Worm (Caenorhabditis elegans) whole organism, young adult: ENCODE results near the gene nduv-3.

Experiments used
- C06A6.2 ChIP-seq: fragments of 200-800 bp; sonication (Bioruptor generic); conservative IDR thresholded peaks from 2 replicates; pipeline ENCODE4 v1.3.6; 2022; ENCODE audit warnings: missing genetic modification characterization, missing compliant biosample characterization
- F23B12.7 ChIP-seq: sonication (generic microtip); optimal IDR thresholded peaks from 2 replicates; lab custom pipeline; 2017; ENCODE audit warnings: missing genetic modification characterization, mild to moderate bottlenecking, missing compliant biosample characterization, antibody characterized with exemption, moderate library complexity; ENCODE audit not compliant: insufficient read depth
- F49E8.2 ChIP-seq: sonication (generic microtip); optimal IDR thresholded peaks from 3 replicates; lab custom pipeline; 2017; ENCODE audit warnings: missing genetic modification characterization, mild to moderate bottlenecking, missing compliant biosample characterization, antibody characterized with exemption, moderate library complexity; ENCODE audit not compliant: insufficient read depth
- F52B5.7 ChIP-seq: sonication (generic microtip); optimal IDR thresholded peaks from 2 replicates; lab custom pipeline; 2016; ENCODE audit warnings: mild to moderate bottlenecking, missing genetic modification characterization, missing compliant biosample characterization
- F57C9.4 ChIP-seq: sonication (generic microtip); optimal IDR thresholded peaks from 2 replicates; lab custom pipeline; 2017; ENCODE audit warnings: mild to moderate bottlenecking, missing genetic modification characterization, missing compliant biosample characterization
- T07F8.4 ChIP-seq: sonication (generic microtip); optimal IDR thresholded peaks from 2 replicates; lab custom pipeline; 2016; ENCODE audit warnings: mild to moderate bottlenecking, missing genetic modification characterization, moderate library complexity, missing compliant biosample characterization
- T26A5.8 ChIP-seq: sonication (generic microtip); optimal IDR thresholded peaks from 2 replicates; lab custom pipeline; 2016; ENCODE audit warnings: missing genetic modification characterization, missing compliant biosample characterization
- Y53G8AR.9 ChIP-seq: fragments of 200-800 bp; sonication (Bioruptor generic); conservative IDR thresholded peaks from 2 replicates; pipeline ENCODE4 v1.3.6; 2022; ENCODE audit warnings: missing genetic modification reagents, missing genetic modification characterization, missing compliant biosample characterization
- Y56A3A.18 ChIP-seq: fragments of 200-800 bp; sonication (Bioruptor generic); IDR thresholded peaks from 2 replicates; pipeline ENCODE4 v1.3.6; 2022; ENCODE audit warnings: missing genetic modification reagents, missing genetic modification characterization, missing compliant biosample characterization
- aptf-3 ChIP-seq: fragments of 200-800 bp; sonication (Bioruptor generic); IDR thresholded peaks from 2 replicates; pipeline ENCODE4 v1.3.6; 2022; ENCODE audit warnings: missing genetic modification characterization, missing compliant biosample characterization
- athp-1 ChIP-seq: sonication (generic microtip); optimal IDR thresholded peaks from 2 replicates; lab custom pipeline; 2017; ENCODE audit warnings: mild to moderate bottlenecking, missing genetic modification characterization, missing compliant biosample characterization
- attf-3 ChIP-seq: fragments of 200-800 bp; sonication (Bioruptor generic); conservative IDR thresholded peaks from 2 replicates; pipeline ENCODE4 v1.3.6; 2022; ENCODE audit warnings: missing genetic modification reagents, missing genetic modification characterization, missing compliant biosample characterization
- bed-2 ChIP-seq: fragments of 200-800 bp; sonication (Bioruptor generic); IDR thresholded peaks from 2 replicates; pipeline ENCODE4 v1.3.6; 2022; ENCODE audit warnings: missing genetic modification reagents, missing genetic modification characterization, missing compliant biosample characterization
- ceh-27 ChIP-seq: fragments of 200-800 bp; sonication (Bioruptor generic); optimal IDR thresholded peaks from 2 replicates; lab custom pipeline; 2018; ENCODE audit warnings: mild to moderate bottlenecking, missing genetic modification characterization, moderate library complexity, missing compliant biosample characterization
- ceh-58 ChIP-seq: fragments of 200-800 bp; sonication (Bioruptor generic); IDR thresholded peaks from 2 replicates; pipeline ENCODE4 v1.3.6; 2022; ENCODE audit warnings: missing genetic modification characterization, missing compliant biosample characterization
- dox-1 ChIP-seq: fragments of 200-800 bp; sonication (Bioruptor generic); IDR thresholded peaks from 2 replicates; pipeline ENCODE4 v1.3.6; 2022; ENCODE audit warnings: missing genetic modification reagents, missing genetic modification characterization, missing compliant biosample characterization
- efl-1 ChIP-seq: fragments of 150-350 bp; optimal IDR thresholded peaks from 2 replicates; lab custom pipeline; 2014; ENCODE audit warnings: missing biosample characterization, missing genetic modification reagents, missing genetic modification characterization
- egl-18 ChIP-seq: fragments of 200-800 bp; sonication (Bioruptor generic); IDR thresholded peaks from 2 replicates; pipeline ENCODE4 v1.3.6; 2022; ENCODE audit warnings: missing genetic modification reagents, missing genetic modification characterization, missing compliant biosample characterization
- egrh-3 ChIP-seq: fragments of 200-800 bp; sonication (Bioruptor generic); IDR thresholded peaks from 2 replicates; pipeline ENCODE4 v1.3.6; 2022; ENCODE audit warnings: missing genetic modification reagents, missing genetic modification characterization, missing compliant biosample characterization
- ets-4 ChIP-seq: fragments of 200-800 bp; sonication (Bioruptor generic); optimal IDR thresholded peaks from 2 replicates; lab custom pipeline; 2018; ENCODE audit warnings: mild to moderate bottlenecking, missing genetic modification characterization, missing compliant biosample characterization
- hlh-26 ChIP-seq: fragments of 200-800 bp; sonication (Bioruptor generic); conservative IDR thresholded peaks from 2 replicates; pipeline ENCODE4 v1.3.6; 2022; ENCODE audit warnings: missing genetic modification reagents, missing genetic modification characterization, missing compliant biosample characterization
- hmg-1.2 ChIP-seq: fragments of 200-800 bp; sonication (Bioruptor generic); IDR thresholded peaks from 2 replicates; pipeline ENCODE4 v1.3.6; 2022; ENCODE audit warnings: missing genetic modification reagents, missing genetic modification characterization, missing compliant biosample characterization
- hmg-20 ChIP-seq: fragments of 200-800 bp; sonication (Bioruptor generic); IDR thresholded peaks from 2 replicates; pipeline ENCODE4 v1.3.6; 2022; ENCODE audit warnings: missing genetic modification reagents, missing genetic modification characterization, missing compliant biosample characterization
- hrde-1 ChIP-seq: sonication (generic microtip); optimal IDR thresholded peaks from 2 replicates; lab custom pipeline; 2016; ENCODE audit warnings: missing genetic modification characterization, mild to moderate bottlenecking, missing compliant biosample characterization, moderate library complexity, missing genotype, missing genetic modification reagents, borderline replicate concordance
- hsf-1 ChIP-seq: fragments of 200-800 bp; sonication (Bioruptor generic); IDR thresholded peaks from 2 replicates; pipeline ENCODE4 v1.3.6; 2022; ENCODE audit warnings: missing genetic modification reagents, missing genetic modification characterization, missing compliant biosample characterization
- madf-10 ChIP-seq: sonication (generic microtip); optimal IDR thresholded peaks from 2 replicates; lab custom pipeline; 2016; ENCODE audit warnings: mild to moderate bottlenecking, missing genetic modification characterization, missing compliant biosample characterization
- madf-3 ChIP-seq: fragments of 200-800 bp; sonication (Bioruptor generic); IDR thresholded peaks from 2 replicates; pipeline ENCODE4 v1.3.6; 2022; ENCODE audit warnings: missing genetic modification reagents, missing genetic modification characterization, missing compliant biosample characterization
- madf-6 ChIP-seq: fragments of 200-800 bp; sonication (Bioruptor generic); IDR thresholded peaks from 2 replicates; pipeline ENCODE4 v1.3.6; 2022; ENCODE audit warnings: missing genetic modification reagents, missing genetic modification characterization, missing compliant biosample characterization
- mel-28 ChIP-seq: sonication (generic microtip); optimal IDR thresholded peaks from 2 replicates; lab custom pipeline; 2016; ENCODE audit warnings: borderline replicate concordance, mild to moderate bottlenecking, missing genetic modification characterization, missing compliant biosample characterization
- nfya-1 ChIP-seq: sonication (generic microtip); optimal IDR thresholded peaks from 2 replicates; lab custom pipeline; 2017; ENCODE audit warnings: antibody characterized with exemption, missing compliant biosample characterization, missing genetic modification characterization, borderline replicate concordance; ENCODE audit not compliant: insufficient read depth
- nfya-2 ChIP-seq: fragments of 200-800 bp; sonication (Bioruptor generic); IDR thresholded peaks from 2 replicates; pipeline ENCODE4 v1.3.6; 2022; ENCODE audit warnings: missing genetic modification reagents, missing genetic modification characterization, missing compliant biosample characterization
- nfyb-1 ChIP-seq: fragments of 200-800 bp; sonication (Bioruptor generic); IDR thresholded peaks from 2 replicates; pipeline ENCODE4 v1.3.6; 2022; ENCODE audit warnings: missing genetic modification reagents, missing genetic modification characterization, missing compliant biosample characterization
- nhr-179 ChIP-seq: sonication (generic microtip); optimal IDR thresholded peaks from 2 replicates; lab custom pipeline; 2016; ENCODE audit warnings: mild to moderate bottlenecking, missing genetic modification characterization, missing compliant biosample characterization
- pha-4 ChIP-seq: fragments of 150-350 bp; sonication (generic microtip); optimal IDR thresholded peaks from 2 replicates; lab custom pipeline; 2014; ENCODE audit warnings: missing biosample characterization, missing genetic modification reagents, missing genetic modification characterization
- repo-1 ChIP-seq: sonication (generic microtip); optimal IDR thresholded peaks from 2 replicates; lab custom pipeline; 2017; ENCODE audit warnings: mild to moderate bottlenecking, missing genetic modification characterization, missing compliant biosample characterization
- sea-2 ChIP-seq: fragments of 200-800 bp; sonication (Bioruptor generic); IDR thresholded peaks from 2 replicates; pipeline ENCODE4 v1.3.6; 2022; ENCODE audit warnings: missing genetic modification characterization, missing compliant biosample characterization
- snpc-1.1 ChIP-seq: sonication (generic microtip); optimal IDR thresholded peaks from 2 replicates; lab custom pipeline; 2017; ENCODE audit warnings: missing genetic modification characterization, mild to moderate bottlenecking, missing compliant biosample characterization, antibody characterized with exemption, moderate library complexity, missing genotype, missing genetic modification reagents; ENCODE audit not compliant: insufficient read depth
- snpc-4 ChIP-seq, 5 experiments: fragments of 150-350 bp in 1 of 5; sonication (generic microtip) in 4 of 5; optimal IDR thresholded peaks; 2 replicates each; lab custom pipeline; 2014 to 2018; ENCODE audit warnings: missing genetic modification characterization in 5 of 5, missing biosample characterization in 3 of 5, antibody characterized with exemption in 2 of 5, mild to moderate bottlenecking in 2 of 5, missing compliant biosample characterization in 2 of 5, missing genotype in 2 of 5, moderate library complexity in 2 of 5, missing genetic modification reagents in 1 of 5
- tbp1 ChIP-seq: fragments of 200-800 bp; sonication (Bioruptor generic); optimal IDR thresholded peaks from 2 replicates; lab custom pipeline; 2018; ENCODE audit warnings: mild to moderate bottlenecking, missing genetic modification characterization, missing compliant biosample characterization
- unc-130 ChIP-seq: sonication (generic microtip); optimal IDR thresholded peaks from 2 replicates; lab custom pipeline; 2016; ENCODE audit warnings: missing genetic modification reagents, missing genetic modification characterization, missing compliant biosample characterization
- xnd-1 ChIP-seq: sonication (generic microtip); optimal IDR thresholded peaks from 2 replicates; lab custom pipeline; 2016; ENCODE audit warnings: missing genotype, missing genetic modification reagents, missing genetic modification characterization, missing compliant biosample characterization
- zfh-2 ChIP-seq: fragments of 200-800 bp; sonication (Bioruptor generic); conservative IDR thresholded peaks from 2 replicates; pipeline ENCODE4 v1.3.6; 2022; ENCODE audit warnings: missing genetic modification reagents, missing genetic modification characterization, missing compliant biosample characterization
- ztf-22 ChIP-seq: fragments of 200-800 bp; sonication (Bioruptor generic); optimal IDR thresholded peaks from 2 replicates; lab custom pipeline; 2018; ENCODE audit warnings: mild to moderate bottlenecking, missing genetic modification characterization, moderate library complexity, missing compliant biosample characterization
- ztf-28 ChIP-seq: fragments of 200-800 bp; sonication (Bioruptor generic); IDR thresholded peaks from 2 replicates; pipeline ENCODE4 v1.3.6; 2022; ENCODE audit warnings: missing genetic modification reagents, missing genetic modification characterization, missing compliant biosample characterization

The nduv-3 gene

DNA sequence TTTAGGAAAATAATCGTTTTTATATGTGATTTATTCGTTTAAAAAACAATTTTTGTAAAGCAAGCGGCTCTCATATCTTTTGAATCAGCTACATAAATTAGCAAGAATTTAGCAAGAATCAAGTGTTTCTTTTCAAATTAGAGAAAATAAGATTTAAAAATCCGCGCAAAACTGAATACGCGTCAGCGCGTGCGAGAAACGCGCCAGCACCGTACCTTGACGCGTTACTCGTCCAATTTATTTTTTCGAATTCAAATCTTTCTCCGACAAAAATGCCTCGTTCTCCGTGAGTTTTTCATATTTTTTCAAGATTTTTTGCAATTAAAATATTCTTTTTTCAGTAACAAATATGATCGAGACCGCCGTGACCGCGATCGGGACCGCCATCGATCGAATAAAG lies 35.2 kb downstream of the nduv-3 start, which contains the start of gene Y94H6A.3 (continued):
- peak; percentile 61 for TF ChIP-seq repo-1 (tag; lab: Kevin White, UChicago)
- TF ChIP-seq hmg-20 (GFP tag; lab: Robert Waterston, UW): peak; percentile 82
- TF ChIP-seq nfya-1 (tag; lab: Kevin White, UChicago): no peak
- peak; percentile 47; the same call in 1 of the 2 replicates for TF ChIP-seq hsf-1 (GFP tag; lab: Robert Waterston, UW)
- no peak for TF ChIP-seq egl-18 (GFP tag; lab: Robert Waterston, UW)
- peak; percentile 76; the same call in 1 of the 2 replicates for TF ChIP-seq Y56A3A.18 (GFP tag; lab: Robert Waterston, UW)
- no peak for TF ChIP-seq snpc-1.1 (tag; lab: Kevin White, UChicago)
- TF ChIP-seq ceh-27 (GFP tag; lab: Kevin White, UChicago): peak; percentile 45
- TF ChIP-seq T07F8.4 (tag; lab: Kevin White, UChicago): no peak
- TF ChIP-seq ets-4: no peak
- TF ChIP-seq dox-1 (GFP tag; lab: Robert Waterston, UW): peak; percentile 81
- no peak for TF ChIP-seq sea-2 (GFP tag; lab: Robert Waterston, UW)
- TF ChIP-seq snpc-4 (GFP tag; optimal IDR thresholded peaks at IDR 0.05; lab: Kevin White, UChicago): no peak
- TF ChIP-seq snpc-4 (tag; optimal IDR thresholded peaks at IDR 0.05; lab: Kevin White, UChicago): peak in 3 of 4 experiments; percentile 27 to 50 (median 41)
- peak; percentile 83 for TF ChIP-seq efl-1 (GFP tag; lab: Kevin White, UChicago)
- TF ChIP-seq zfh-2 (GFP tag; lab: Robert Waterston, UW): no peak
- TF ChIP-seq nfya-2 (GFP tag; lab: Robert Waterston, UW): no peak
- TF ChIP-seq C06A6.2 (GFP tag; lab: Robert Waterston, UW): peak; percentile 72
- peak; percentile 78 for TF ChIP-seq nfyb-1 (GFP tag; lab: Robert Waterston, UW)
- TF ChIP-seq attf-3: peak; percentile 88
- TF ChIP-seq xnd-1: peak; percentile 53
- TF ChIP-seq aptf-3: no peak
- peak; percentile 60; the same call in 1 of the 2 replicates for TF ChIP-seq hmg-1.2 (GFP tag; lab: Robert Waterston, UW)
- TF ChIP-seq F23B12.7: peak; percentile 23
- TF ChIP-seq F49E8.2 (tag; lab: Kevin White, UChicago): no peak
- peak; percentile 94 for TF ChIP-seq Y53G8AR.9 (GFP tag; lab: Robert Waterston, UW)
- TF ChIP-seq athp-1 (tag; lab: Kevin White, UChicago): no peak
- TF ChIP-seq madf-6 (GFP tag; lab: Robert Waterston, UW): peak; percentile 78
- TF ChIP-seq ztf-28 (GFP tag; lab: Robert Waterston, UW): no peak
- no peak for TF ChIP-seq F57C9.4 (tag; lab: Kevin White, UChicago)
- no peak for TF ChIP-seq hrde-1
- TF ChIP-seq T26A5.8 (tag; lab: Kevin White, UChicago): no peak
- no peak for TF ChIP-seq ceh-58 (GFP tag; lab: Robert Waterston, UW)
- TF ChIP-seq madf-3 (GFP tag; lab: Robert Waterston, UW): peak; percentile 88
- no peak for TF ChIP-seq F52B5.7 (tag; lab: Kevin White, UChicago)
- TF ChIP-seq unc-130 (GFP tag; lab: Kevin White, UChicago): no peak
- TF ChIP-seq pha-4: peak; percentile 39
- TF ChIP-seq bed-2 (GFP tag; lab: Robert Waterston, UW): no peak
- TF ChIP-seq madf-10 (tag; lab: Kevin White, UChicago): no peak
- TF ChIP-seq hlh-26 (GFP tag; lab: Robert Waterston, UW): no peak
- peak; percentile 59 for TF ChIP-seq tbp1
- no peak for TF ChIP-seq egrh-3
- TF ChIP-seq ztf-22: no peak
- TF ChIP-seq mel-28 (tag; lab: Kevin White, UChicago): no peak
- no peak for TF ChIP-seq nhr-179
